Worm (Caenorhabditis elegans) whole organism, midembryonic: ENCODE results near the gene M110.7.

Experiments
- T22C8.4 ChIP-seq: fragments of 200-800 bp; sonication (Bioruptor generic); IDR thresholded peaks from 2 replicates; pipeline ENCODE4 v1.3.6; 2022; ENCODE audit warnings: missing genetic modification characterization, missing compliant biosample characterization
- cog-1 ChIP-seq: sonication (generic microtip); optimal IDR thresholded peaks from 2 replicates; lab custom pipeline; 2016; ENCODE audit warnings: missing genetic modification characterization, missing compliant biosample characterization
- flt-1 ChIP-seq: fragments of 200-800 bp; sonication (Bioruptor generic); IDR thresholded peaks from 2 replicates; pipeline ENCODE4 v1.3.6; 2022; ENCODE audit warnings: missing genetic modification characterization, missing compliant biosample characterization
- klf-2 ChIP-seq: fragments of 200-800 bp; sonication (Bioruptor generic); conservative IDR thresholded peaks from 2 replicates; pipeline ENCODE4 v1.3.6; 2022; ENCODE audit warnings: missing genetic modification reagents, missing genetic modification characterization, missing compliant biosample characterization
- med-1 ChIP-seq: sonication (generic microtip); optimal IDR thresholded peaks from 2 replicates; lab custom pipeline; 2017; ENCODE audit warnings: missing genetic modification characterization, mild to moderate bottlenecking, missing compliant biosample characterization, antibody characterized with exemption, missing genetic modification reagents; ENCODE audit not compliant: insufficient read depth
- ref-1 ChIP-seq: fragments of 200-800 bp; sonication (Bioruptor generic); conservative IDR thresholded peaks from 2 replicates; pipeline ENCODE4 v1.3.6; 2022; ENCODE audit warnings: missing genetic modification reagents, missing genetic modification characterization, missing compliant biosample characterization
- tab-1 ChIP-seq: fragments of 200-800 bp; sonication (Bioruptor generic); IDR thresholded peaks from 2 replicates; pipeline ENCODE4 v1.3.6; 2022; ENCODE audit warnings: missing genetic modification characterization, missing compliant biosample characterization
- ztf-29 ChIP-seq: fragments of 200-800 bp; sonication (Bioruptor generic); IDR thresholded peaks from 2 replicates; pipeline ENCODE4 v1.3.6; 2022; ENCODE audit warnings: missing genetic modification reagents, missing genetic modification characterization, missing compliant biosample characterization

- no peak for TF ChIP-seq ztf-29
- TF ChIP-seq med-1 (GFP tag; lab: Kevin White, UChicago): no peak
- TF ChIP-seq flt-1: no peak
- no peak for TF ChIP-seq ref-1
- no peak for TF ChIP-seq cog-1
- TF ChIP-seq T22C8.4 (GFP tag; lab: Robert Waterston, UW): no peak
- no peak for TF ChIP-seq klf-2
- no peak for TF ChIP-seq tab-1 (GFP tag; lab: Robert Waterston, UW)
Measured at ce11 chrII:8259038-8259437, 26.4 kb downstream of the M110.7 start, which contains the start of gene F35C11.6.
